Worm (Caenorhabditis elegans) whole organism, L3 larva: ENCODE results near the gene nspd-5.

Experiments
- ZK546.5 ChIP-seq: sonication (generic microtip); optimal IDR thresholded peaks from 2 replicates; lab custom pipeline; 2017; ENCODE audit warnings: missing biosample characterization, missing genetic modification characterization
- ama-1 ChIP-seq: fragments of 150-350 bp; optimal IDR thresholded peaks from 2 replicates; lab custom pipeline; 2018
- ceh-28 ChIP-seq: fragments of 150-350 bp; optimal IDR thresholded peaks from 2 replicates; lab custom pipeline; 2014; ENCODE audit warnings: missing biosample characterization, missing genetic modification reagents, missing genetic modification characterization
- ceh-82 ChIP-seq: fragments of 150-350 bp; optimal IDR thresholded peaks from 2 replicates; lab custom pipeline; 2014; ENCODE audit warnings: missing biosample characterization, missing genetic modification characterization
- daf-12 ChIP-seq: fragments of 150-350 bp; optimal IDR thresholded peaks from 2 replicates; lab custom pipeline; 2014; ENCODE audit warnings: missing biosample characterization, missing genetic modification reagents, missing genetic modification characterization
- egl-27 ChIP-seq: sonication (generic microtip); optimal IDR thresholded peaks from 4 replicates; lab custom pipeline; 2017; ENCODE audit warnings: missing biosample characterization, missing genetic modification reagents, missing genetic modification characterization
- elt-1 ChIP-seq: fragments of 150-350 bp; optimal IDR thresholded peaks from 2 replicates; lab custom pipeline; 2014; ENCODE audit warnings: missing biosample characterization, missing genetic modification characterization
- elt-2 ChIP-seq: sonication (generic microtip); optimal IDR thresholded peaks from 2 replicates; lab custom pipeline; 2016; ENCODE audit warnings: missing genetic modification reagents, mild to moderate bottlenecking, missing genetic modification characterization, missing compliant biosample characterization
- elt-3 ChIP-seq, 3 experiments: fragments of 150-350 bp in 1 of 3; sonication (generic microtip) in 2 of 3; optimal IDR thresholded peaks; 2 replicates in 2 of 3; 4 replicates in 1 of 3; lab custom pipeline; 2014 to 2017; ENCODE audit warnings: missing biosample characterization in 3 of 3, missing genetic modification characterization in 3 of 3
- fkh-2 ChIP-seq: fragments of 150-350 bp; optimal IDR thresholded peaks from 2 replicates; lab custom pipeline; 2014; ENCODE audit warnings: missing biosample characterization, missing genetic modification reagents, missing genetic modification characterization
- hmg-11 ChIP-seq: sonication (generic microtip); optimal IDR thresholded peaks from 2 replicates; lab custom pipeline; 2016; ENCODE audit warnings: missing genetic modification characterization, missing compliant biosample characterization
- lin-15B ChIP-seq: fragments of 150-350 bp; optimal IDR thresholded peaks from 2 replicates; lab custom pipeline; 2014; ENCODE audit warnings: missing biosample characterization, missing genetic modification characterization
- lin-39 ChIP-seq: fragments of 150-350 bp; optimal IDR thresholded peaks from 2 replicates; lab custom pipeline; 2018; ENCODE audit warnings: missing biosample characterization, missing genetic modification reagents, missing genetic modification characterization
- mdl-1 ChIP-seq: fragments of 150-350 bp; optimal IDR thresholded peaks from 2 replicates; lab custom pipeline; 2014; ENCODE audit warnings: missing biosample characterization, missing genetic modification characterization
- nfya-1 ChIP-seq: sonication (generic microtip); optimal IDR thresholded peaks from 2 replicates; lab custom pipeline; 2017; ENCODE audit warnings: missing genetic modification characterization, mild to moderate bottlenecking, missing compliant biosample characterization, antibody characterized with exemption, moderate library complexity; ENCODE audit not compliant: insufficient read depth
- nhr-11 ChIP-seq: fragments of 150-350 bp; optimal IDR thresholded peaks from 2 replicates; lab custom pipeline; 2014; ENCODE audit warnings: missing biosample characterization, missing genetic modification characterization
- nhr-12 ChIP-seq: fragments of 150-350 bp; optimal IDR thresholded peaks from 2 replicates; lab custom pipeline; 2014; ENCODE audit warnings: missing biosample characterization, missing genetic modification characterization
- nhr-237 ChIP-seq: fragments of 150-350 bp; optimal IDR thresholded peaks from 2 replicates; lab custom pipeline; 2014; ENCODE audit warnings: missing biosample characterization, missing genetic modification characterization
- nhr-25 ChIP-seq: sonication (generic microtip); optimal IDR thresholded peaks from 2 replicates; lab custom pipeline; 2017; ENCODE audit warnings: missing biosample characterization, missing genetic modification characterization
- nhr-43 ChIP-seq: sonication (generic microtip); optimal IDR thresholded peaks from 2 replicates; lab custom pipeline; 2016; ENCODE audit warnings: mild to moderate bottlenecking, missing genetic modification characterization, missing compliant biosample characterization; ENCODE audit not compliant: poor library complexity, severe bottlenecking
- nhr-67 ChIP-seq: fragments of 150-350 bp; optimal IDR thresholded peaks from 2 replicates; lab custom pipeline; 2014; ENCODE audit warnings: missing biosample characterization, missing genetic modification characterization
- nhr-76 ChIP-seq: fragments of 150-350 bp; sonication (generic microtip); optimal IDR thresholded peaks from 5 replicates; lab custom pipeline; 2014; ENCODE audit warnings: missing biosample characterization, missing genetic modification characterization
- pha-4 ChIP-seq: fragments of 150-350 bp; optimal IDR thresholded peaks from 2 replicates; lab custom pipeline; 2014; ENCODE audit warnings: missing biosample characterization, missing genetic modification reagents, missing genetic modification characterization
- pqm-1 ChIP-seq: fragments of 150-350 bp; optimal IDR thresholded peaks from 2 replicates; lab custom pipeline; 2017; ENCODE audit warnings: missing biosample characterization, missing genetic modification characterization, inconsistent platforms
- sea-2 ChIP-seq: fragments of 150-350 bp; sonication (generic microtip); optimal IDR thresholded peaks from 4 replicates; lab custom pipeline; 2014; ENCODE audit warnings: missing biosample characterization, missing genetic modification reagents, missing genetic modification characterization
- skn-1 ChIP-seq: fragments of 150-350 bp; optimal IDR thresholded peaks from 2 replicates; lab custom pipeline; 2014; ENCODE audit warnings: missing biosample characterization, missing genetic modification characterization
- tbx-2 ChIP-seq: sonication (generic microtip); optimal IDR thresholded peaks from 2 replicates; lab custom pipeline; 2016; ENCODE audit warnings: mild to moderate bottlenecking, missing genetic modification characterization, missing compliant biosample characterization
- unc-39 ChIP-seq: sonication (generic microtip); optimal IDR thresholded peaks from 4 replicates; lab custom pipeline; 2017; ENCODE audit warnings: missing biosample characterization, missing genetic modification characterization
- zag-1 ChIP-seq: fragments of 150-350 bp; optimal IDR thresholded peaks from 2 replicates; lab custom pipeline; 2014; ENCODE audit warnings: missing biosample characterization, missing genetic modification characterization
- ztf-11 ChIP-seq: fragments of 150-350 bp; optimal IDR thresholded peaks from 2 replicates; lab custom pipeline; 2014; ENCODE audit warnings: missing biosample characterization, missing genetic modification characterization
- ztf-4 ChIP-seq: fragments of 150-350 bp; optimal IDR thresholded peaks from 2 replicates; lab custom pipeline; 2014; ENCODE audit warnings: missing biosample characterization, missing genetic modification characterization

Gene nspd-5

DNA sequence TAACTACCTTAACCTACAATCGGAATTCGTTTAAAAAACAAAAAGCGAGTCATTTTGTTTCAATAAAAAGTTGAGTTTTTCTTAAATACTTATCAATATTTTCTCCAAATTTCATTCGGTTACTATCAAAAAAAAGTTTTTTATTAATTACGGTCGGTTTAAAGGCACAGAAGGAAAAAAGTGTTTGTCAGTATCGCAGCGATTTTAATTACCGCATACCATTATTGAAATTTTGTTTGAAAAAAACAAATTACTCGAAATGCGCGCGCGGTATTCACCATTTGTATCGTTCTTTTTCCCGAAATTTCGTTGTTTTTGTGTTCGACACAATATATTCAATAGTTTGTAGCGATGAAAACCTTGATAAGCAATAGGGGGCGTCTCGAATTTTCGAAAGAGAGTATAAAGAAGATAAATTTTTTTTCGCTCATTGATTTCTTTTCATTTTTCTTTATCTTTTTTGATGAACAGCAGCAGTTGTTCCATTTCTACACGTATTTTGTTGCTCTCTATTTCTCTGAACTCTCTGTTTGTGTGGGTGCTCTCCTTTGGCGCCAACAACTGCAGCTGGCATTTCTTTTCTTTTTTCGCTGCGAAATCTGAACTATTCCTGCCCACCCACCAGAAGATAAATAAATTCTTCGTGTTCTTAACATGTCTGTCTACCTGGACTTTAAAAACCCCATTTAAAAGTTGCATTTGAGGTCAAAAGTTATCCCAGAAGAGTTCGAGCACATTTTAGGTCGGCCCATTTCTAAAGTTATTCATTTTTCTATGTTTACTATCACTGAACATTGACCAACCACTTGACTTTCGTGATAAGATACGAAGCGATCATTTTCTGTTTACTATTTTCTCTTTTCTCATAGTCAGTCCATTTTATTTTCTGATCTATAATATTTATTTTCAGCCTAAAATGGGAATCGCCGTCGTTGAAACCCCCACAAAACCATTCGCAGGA is 28.6 kb upstream of the nspd-5 start, which contains the start of gene pgm-1:
Gene pgm-1, plus strand, starts transcription at position 911 of the 961 bp plus-strand sequence.
- TF ChIP-seq ama-1 (lab: Kevin White, UChicago), result peak; percentile 16
- TF ChIP-seq nfya-1 (tag; lab: Kevin White, UChicago), result peak; percentile 36
- TF ChIP-seq elt-2 (tag; lab: Kevin White, UChicago), result peak; percentile 84
- no peak for TF ChIP-seq ZK546.5
- TF ChIP-seq ztf-4 (tag; lab: Kevin White, UChicago), result no peak
- no peak for TF ChIP-seq skn-1
- no peak for TF ChIP-seq nhr-76 (tag; lab: Kevin White, UChicago)
- TF ChIP-seq lin-39 (tag; lab: Kevin White, UChicago), result peak; percentile 2
- no peak for TF ChIP-seq nhr-43 (tag; lab: Kevin White, UChicago)
- peak; percentile 80 for TF ChIP-seq pha-4 (tag; lab: Kevin White, UChicago)
- peak; percentile 36 for TF ChIP-seq ceh-28 (tag; lab: Kevin White, UChicago)

DNA sequence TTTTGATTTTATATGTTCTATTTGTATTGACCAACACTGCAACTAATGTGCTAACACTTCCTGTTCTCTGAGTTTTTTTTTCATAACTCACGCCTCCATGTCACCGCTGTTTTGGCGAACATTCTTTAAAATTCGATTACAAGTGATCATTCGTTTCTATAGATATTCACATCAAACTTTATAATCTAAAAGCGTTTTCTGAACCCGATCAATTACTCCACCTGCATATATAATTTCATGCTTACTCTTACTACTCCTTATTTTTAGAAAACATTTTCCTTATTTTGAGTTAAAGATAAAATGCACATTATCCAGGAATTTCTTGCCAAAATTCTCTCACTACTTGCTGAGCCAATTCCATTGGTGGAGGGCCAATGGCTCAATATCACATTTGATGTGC is 25.8 kb upstream of the nspd-5 start, which contains the start of gene R05F9.7:
Gene R05F9.7, plus strand, starts transcription at position 301 of the 400 bp plus-strand sequence.
- TF ChIP-seq mdl-1 (tag; lab: Kevin White, UChicago) (no peak), egl-27 (tag; lab: Kevin White, UChicago) (no peak), pqm-1 (no peak), elt-3 (tag; optimal IDR thresholded peaks at IDR 0.05; lab: Kevin White, UChicago) (no peak), zag-1 (tag; lab: Kevin White, UChicago) (no peak), sea-2 (GFP tag; lab: Kevin White, UChicago) (no peak)

DNA sequence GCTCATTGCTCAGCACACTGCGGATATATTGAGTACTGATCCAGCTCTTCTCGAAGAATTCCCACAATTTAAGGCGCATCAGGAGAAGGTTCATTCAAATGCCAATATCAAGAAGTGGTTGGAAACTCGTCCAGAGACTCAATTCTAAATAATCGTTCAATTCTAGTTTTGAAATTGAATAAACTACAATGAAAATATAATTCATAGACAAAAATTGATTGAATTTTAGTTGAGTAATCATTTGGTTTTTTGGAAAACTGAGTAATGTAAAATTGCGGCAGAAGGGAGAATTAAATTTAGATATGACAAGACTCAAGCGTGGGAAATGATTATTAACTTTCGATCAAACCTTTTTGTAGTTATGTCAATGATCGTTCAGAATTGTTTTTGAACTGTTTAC is 24.2 kb upstream of the nspd-5 start:
- TF ChIP-seq ZK546.5, result no peak
- no peak for TF ChIP-seq sea-2 (GFP tag; lab: Kevin White, UChicago)
- TF ChIP-seq unc-39 (tag; lab: Kevin White, UChicago), result no peak
- no peak for TF ChIP-seq elt-2 (tag; lab: Kevin White, UChicago)
- TF ChIP-seq nhr-76 (tag; lab: Kevin White, UChicago), result no peak
- TF ChIP-seq ztf-11, result no peak
- no peak for TF ChIP-seq nfya-1 (tag; lab: Kevin White, UChicago)
- TF ChIP-seq nhr-67 (tag; lab: Kevin White, UChicago), result no peak
- no peak for TF ChIP-seq lin-15B (tag; lab: Kevin White, UChicago)
- no peak for TF ChIP-seq fkh-2 (tag; lab: Kevin White, UChicago)
- TF ChIP-seq ztf-4 (tag; lab: Kevin White, UChicago), result no peak
- TF ChIP-seq ceh-82 (tag; lab: Kevin White, UChicago), result no peak
- TF ChIP-seq nhr-237 (tag; lab: Kevin White, UChicago), result no peak
- TF ChIP-seq skn-1, result no peak
- no peak for TF ChIP-seq elt-1 (tag; lab: Kevin White, UChicago)
- no peak for TF ChIP-seq nhr-12 (tag; lab: Kevin White, UChicago)
- no peak for TF ChIP-seq elt-3 (tag; optimal IDR thresholded peaks at IDR 0.05; lab: Kevin White, UChicago)
- TF ChIP-seq daf-12 (tag; lab: Kevin White, UChicago), result no peak
- no peak for TF ChIP-seq zag-1 (tag; lab: Kevin White, UChicago)
- TF ChIP-seq hmg-11, result no peak

DNA sequence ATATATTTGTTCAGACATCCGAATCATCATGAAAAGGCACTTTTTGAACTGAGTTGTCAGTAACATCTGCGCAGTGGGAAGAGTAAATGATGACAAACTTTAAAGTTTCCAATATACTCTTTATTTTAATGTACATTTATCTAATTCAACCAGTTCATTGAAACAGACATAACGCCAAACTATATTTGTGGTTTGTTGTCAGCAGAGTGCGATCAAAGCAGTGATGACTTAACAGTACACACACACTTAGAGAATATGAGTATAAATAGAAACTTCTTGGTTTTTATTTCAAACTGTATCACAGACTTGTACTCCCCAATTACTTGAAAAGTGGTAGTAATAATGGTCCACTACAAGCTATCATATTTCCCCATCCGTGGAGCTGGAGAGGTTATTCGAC is 23.3 kb upstream of the nspd-5 start, which contains the start of gene gst-8:
Gene gst-8, plus strand, starts transcription at position 301 of the 400 bp plus-strand sequence.
- TF ChIP-seq nhr-25 (tag; lab: Kevin White, UChicago) (no peak), elt-2 (tag; lab: Kevin White, UChicago) (peak; percentile 24), unc-39 (tag; lab: Kevin White, UChicago) (no peak), nhr-12 (tag; lab: Kevin White, UChicago) (no peak), zag-1 (tag; lab: Kevin White, UChicago) (no peak), nhr-11 (tag; lab: Kevin White, UChicago) (no peak), mdl-1 (tag; lab: Kevin White, UChicago) (no peak), tbx-2 (tag; lab: Kevin White, UChicago) (no peak)
